Worm (Caenorhabditis elegans) whole organism, midembryonic: Measurements from ENCODE around the gene Y53F4B.9.

Experiments used
- T22C8.4 ChIP-seq: fragments of 200-800 bp; sonication (Bioruptor generic); IDR thresholded peaks from 2 replicates; pipeline ENCODE4 v1.3.6; 2022; ENCODE audit warnings: missing genetic modification characterization, missing compliant biosample characterization
- cog-1 ChIP-seq: sonication (generic microtip); optimal IDR thresholded peaks from 2 replicates; lab custom pipeline; 2016; ENCODE audit warnings: missing genetic modification characterization, missing compliant biosample characterization
- flt-1 ChIP-seq: fragments of 200-800 bp; sonication (Bioruptor generic); IDR thresholded peaks from 2 replicates; pipeline ENCODE4 v1.3.6; 2022; ENCODE audit warnings: missing genetic modification characterization, missing compliant biosample characterization
- klf-2 ChIP-seq: fragments of 200-800 bp; sonication (Bioruptor generic); conservative IDR thresholded peaks from 2 replicates; pipeline ENCODE4 v1.3.6; 2022; ENCODE audit warnings: missing genetic modification reagents, missing genetic modification characterization, missing compliant biosample characterization
- med-1 ChIP-seq: sonication (generic microtip); optimal IDR thresholded peaks from 2 replicates; lab custom pipeline; 2017; ENCODE audit warnings: missing genetic modification characterization, mild to moderate bottlenecking, missing compliant biosample characterization, antibody characterized with exemption, missing genetic modification reagents; ENCODE audit not compliant: insufficient read depth
- ref-1 ChIP-seq: fragments of 200-800 bp; sonication (Bioruptor generic); conservative IDR thresholded peaks from 2 replicates; pipeline ENCODE4 v1.3.6; 2022; ENCODE audit warnings: missing genetic modification reagents, missing genetic modification characterization, missing compliant biosample characterization
- tab-1 ChIP-seq: fragments of 200-800 bp; sonication (Bioruptor generic); IDR thresholded peaks from 2 replicates; pipeline ENCODE4 v1.3.6; 2022; ENCODE audit warnings: missing genetic modification characterization, missing compliant biosample characterization
- ztf-23 ChIP-seq: fragments of 200-800 bp; sonication (Bioruptor generic); IDR thresholded peaks from 2 replicates; pipeline ENCODE4 v1.3.6; 2022; ENCODE audit warnings: missing genetic modification reagents, missing genetic modification characterization, missing compliant biosample characterization

DNA sequence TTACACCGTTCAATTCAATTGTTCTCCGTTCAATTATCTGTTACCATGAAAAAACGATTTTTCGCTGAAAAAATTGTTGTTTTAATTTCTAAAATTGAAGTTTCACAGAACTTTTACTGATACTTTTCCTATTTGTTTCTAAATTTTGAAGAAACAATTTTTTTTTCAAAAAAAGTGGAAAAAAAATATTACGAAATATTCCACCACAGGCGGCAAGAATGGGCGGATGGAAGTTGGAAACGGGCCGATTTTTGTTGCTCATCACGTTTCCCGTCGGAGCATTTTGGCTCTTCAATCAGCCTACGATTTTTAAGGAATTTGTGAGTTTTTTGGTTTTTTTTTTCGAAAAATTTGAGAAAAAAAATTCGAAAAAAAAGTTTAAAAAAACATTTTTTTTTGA is 27.6 kb upstream of the Y53F4B.9 start, which contains the start of gene Y53F4B.14:
- TF ChIP-seq klf-2 (GFP tag; lab: Robert Waterston, UW) (no peak), flt-1 (GFP tag; lab: Robert Waterston, UW) (no peak), T22C8.4 (GFP tag; lab: Robert Waterston, UW) (no peak), cog-1 (no peak), ref-1 (GFP tag; lab: Robert Waterston, UW) (no peak), tab-1 (no peak), med-1 (no peak), ztf-23 (GFP tag; lab: Robert Waterston, UW) (no peak)
